Worm (Caenorhabditis elegans): ENCODE data around the gene F20B6.9.

- TF ChIP-seq nhr-77 (tag; optimal IDR thresholded peaks at IDR 0.05) (no peak), skn-1 (tag; optimal IDR thresholded peaks at IDR 0.05) (no peak), lin-13 (GFP tag; optimal IDR thresholded peaks at IDR 0.05) (no peak), ztf-1 (GFP tag; conservative IDR thresholded peaks at IDR 0.05) (no peak), zag-1 (tag; optimal IDR thresholded peaks at IDR 0.05) (no peak), elt-3 (tag; optimal IDR thresholded peaks at IDR 0.05) (no peak), nhr-12 (tag; optimal IDR thresholded peaks at IDR 0.05) (no peak), ztf-4 (tag; optimal IDR thresholded peaks at IDR 0.05) (no peak), nhr-11 (tag; optimal IDR thresholded peaks at IDR 0.05) (no peak), snpc-4 (tag; optimal IDR thresholded peaks at IDR 0.05) (no peak)
Observed at ce11 chrX:4192235-4192634, 15.1 kb downstream of the F20B6.9 start.
